Worm (Caenorhabditis elegans): ENCODE data around the gene fbxc-33.
"Not testable (repeated sequence)": the region's sequence is repeated elsewhere in the genome, so short reads cannot be mapped to it uniquely, and the experiment has no call there.

fbxc-33 gene

ce11 chrII:950374-950773 is 36.9 kb downstream of the fbxc-33 start:
- no peak for TF ChIP-seq mab-5 (tag; optimal IDR thresholded peaks at IDR 0.05)
- TF ChIP-seq snpc-4 (tag; optimal IDR thresholded peaks at IDR 0.05) = no peak
- TF ChIP-seq zip-8 (tag; optimal IDR thresholded peaks at IDR 0.05) = no peak
- no peak for TF ChIP-seq nhr-28 (tag; optimal IDR thresholded peaks at IDR 0.05)
- TF ChIP-seq tbx-8 (GFP tag; optimal IDR thresholded peaks at IDR 0.05) = no peak
- TF ChIP-seq mep-1 (tag; optimal IDR thresholded peaks at IDR 0.05) = no peak
- no peak for TF ChIP-seq sem-2 (GFP tag; optimal IDR thresholded peaks at IDR 0.05)
- no peak for TF ChIP-seq unc-39 (tag; optimal IDR thresholded peaks at IDR 0.05)
- no peak for TF ChIP-seq nhr-76 (tag; optimal IDR thresholded peaks at IDR 0.05)
- no peak for TF ChIP-seq ceh-39 (tag; optimal IDR thresholded peaks at IDR 0.05)

- no peak for TF ChIP-seq ztf-11 (tag; optimal IDR thresholded peaks at IDR 0.05)
- TF ChIP-seq sptf-1 (tag; optimal IDR thresholded peaks at IDR 0.05) = no peak
- no peak for TF ChIP-seq sem-2 (GFP tag; optimal IDR thresholded peaks at IDR 0.05)
- TF ChIP-seq blmp-1 (tag; optimal IDR thresholded peaks at IDR 0.05) = no peak
- TF ChIP-seq snpc-4 (tag; optimal IDR thresholded peaks at IDR 0.05) = no peak
- no peak for TF ChIP-seq bed-3 (GFP tag; optimal IDR thresholded peaks at IDR 0.05)
- TF ChIP-seq ham-2 (GFP tag; optimal IDR thresholded peaks at IDR 0.05) = no peak
- TF ChIP-seq pha-4 (tag; optimal IDR thresholded peaks at IDR 0.05) = no peak
- no peak for TF ChIP-seq ceh-43 (GFP tag; optimal IDR thresholded peaks at IDR 0.05)
- no peak for TF ChIP-seq hlh-1 (tag; optimal IDR thresholded peaks at IDR 0.05)
- no peak for TF ChIP-seq unc-62 (GFP tag; optimal IDR thresholded peaks at IDR 0.05)
- no peak for TF ChIP-seq zip-8 (tag; optimal IDR thresholded peaks at IDR 0.05)
- TF ChIP-seq nhr-2 (tag; optimal IDR thresholded peaks at IDR 0.05) = no peak
Observed at ce11 chrII:953052-953451, 39.6 kb downstream of the fbxc-33 start.

ce11 chrII:954626-955025 is 41.2 kb downstream of the fbxc-33 start, which contains the start of gene fbxc-7:
Gene fbxc-7 (plus strand): TSS chrII:954926.
- TF ChIP-seq ztf-11 (tag; optimal IDR thresholded peaks at IDR 0.05); tbx-8 (GFP tag; optimal IDR thresholded peaks at IDR 0.05); M03D4.4 (tag; optimal IDR thresholded peaks at IDR 0.05): not testable (repeated sequence)

ce11 chrII:958618-959017 is 45.1 kb downstream of the fbxc-33 start, which contains the start of gene sdz-4:
Gene sdz-4 (plus strand): TSS chrII:958918.
- TF ChIP-seq nhr-76 (tag; optimal IDR thresholded peaks at IDR 0.05) (no peak), elt-3 (tag; optimal IDR thresholded peaks at IDR 0.05) (no peak), drap-1 (GFP tag; optimal IDR thresholded peaks at IDR 0.05) (no peak), sem-2 (GFP tag; optimal IDR thresholded peaks at IDR 0.05) (no peak)

ce11 chrII:960218-960617 is 46.7 kb downstream of the fbxc-33 start, which contains the start of the genes C32B5.18 and C32B5.7:
Gene C32B5.18 (plus strand): TSS chrII:960518.
Gene C32B5.7 (plus strand): TSS chrII:960528.
- TF ChIP-seq nhr-28 (tag; optimal IDR thresholded peaks at IDR 0.05) = no peak
- no peak for TF ChIP-seq unc-39 (tag; optimal IDR thresholded peaks at IDR 0.05)
- no peak for TF ChIP-seq tbx-8 (GFP tag; optimal IDR thresholded peaks at IDR 0.05)
- TF ChIP-seq ceh-39 (tag; optimal IDR thresholded peaks at IDR 0.05) = peak; percentile 20
- peak; percentile 35 for TF ChIP-seq cnd-1 (tag; optimal IDR thresholded peaks at IDR 0.05)
- TF ChIP-seq drap-1 (GFP tag; optimal IDR thresholded peaks at IDR 0.05) = no peak
- TF ChIP-seq nhr-2 (tag; optimal IDR thresholded peaks at IDR 0.05) = peak; percentile 13
- no peak for TF ChIP-seq ceh-43 (GFP tag; optimal IDR thresholded peaks at IDR 0.05)
- no peak for TF ChIP-seq hlh-1 (tag; optimal IDR thresholded peaks at IDR 0.05)
- no peak for TF ChIP-seq zip-8 (tag; optimal IDR thresholded peaks at IDR 0.05)
- TF ChIP-seq sptf-1 (tag; optimal IDR thresholded peaks at IDR 0.05) = no peak
- TF ChIP-seq lin-13 (tag; optimal IDR thresholded peaks at IDR 0.05) = no peak
- no peak for TF ChIP-seq snpc-4 (tag; optimal IDR thresholded peaks at IDR 0.05)
- TF ChIP-seq blmp-1 (tag; optimal IDR thresholded peaks at IDR 0.05) = no peak
- TF ChIP-seq pha-4 (tag; optimal IDR thresholded peaks at IDR 0.05) = no peak

- TF ChIP-seq bed-3 (GFP tag; optimal IDR thresholded peaks at IDR 0.05) (no peak), mep-1 (tag; optimal IDR thresholded peaks at IDR 0.05) (no peak), hlh-1 (tag; optimal IDR thresholded peaks at IDR 0.05) (no peak), pha-4 (tag; optimal IDR thresholded peaks at IDR 0.05) (no peak), tbx-8 (GFP tag; optimal IDR thresholded peaks at IDR 0.05) (no peak), nhr-12 (tag; optimal IDR thresholded peaks at IDR 0.05) (no peak), lsy-2 (tag; optimal IDR thresholded peaks at IDR 0.05) (no peak), ceh-83 (GFP tag; optimal IDR thresholded peaks at IDR 0.05) (no peak), cnd-1 (tag; optimal IDR thresholded peaks at IDR 0.05) (no peak), elt-3 (tag; optimal IDR thresholded peaks at IDR 0.05) (no peak), sptf-1 (tag; optimal IDR thresholded peaks at IDR 0.05) (no peak), ces-1 (GFP tag; optimal IDR thresholded peaks at IDR 0.05) (no peak), unc-120 (tag; optimal IDR thresholded peaks at IDR 0.05; ENCODE audit: poor library complexity, severe bottlenecking) (no peak), nhr-28 (tag; optimal IDR thresholded peaks at IDR 0.05) (no peak), nhr-76 (tag; optimal IDR thresholded peaks at IDR 0.05) (no peak), lin-32 (GFP tag; optimal IDR thresholded peaks at IDR 0.05) (no peak), ztf-11 (tag; optimal IDR thresholded peaks at IDR 0.05) (no peak)
Observed at ce11 chrII:961961-962360, 48.5 kb downstream of the fbxc-33 start, which contains the start of gene C32B5.13. Gene C32B5.13 (minus strand): TSS chrII:962061.
